Worm (Caenorhabditis elegans) whole organism, L3 larva: ENCODE results near the gene E02H9.1.

ENCODE experiments used
- ZK546.5 ChIP-seq: sonication (generic microtip); optimal IDR thresholded peaks from 2 replicates; lab custom pipeline; 2017; ENCODE audit warnings: missing biosample characterization, missing genetic modification characterization
- lin-15B ChIP-seq: fragments of 150-350 bp; optimal IDR thresholded peaks from 2 replicates; lab custom pipeline; 2014; ENCODE audit warnings: missing biosample characterization, missing genetic modification characterization
- unc-62 ChIP-seq: fragments of 150-350 bp; sonication (generic microtip); optimal IDR thresholded peaks from 4 replicates; lab custom pipeline; 2014; ENCODE audit warnings: missing biosample characterization, missing genetic modification reagents, missing genetic modification characterization
- ztf-4 ChIP-seq: fragments of 150-350 bp; optimal IDR thresholded peaks from 2 replicates; lab custom pipeline; 2014; ENCODE audit warnings: missing biosample characterization, missing genetic modification characterization

ce11 chrIII:2468202-2468601, at the start of gene E02H9.1, which contains the start of gene E02H9.9:
- TF ChIP-seq ZK546.5 (tag; lab: Kevin White, UChicago) (no peak), unc-62 (GFP tag; lab: Kevin White, UChicago) (no peak), lin-15B (no peak), ztf-4 (tag; lab: Kevin White, UChicago) (no peak)
